Fruit fly (Drosophila melanogaster): ENCODE measurements around the gene Nrg.

The Nrg gene

DNA sequence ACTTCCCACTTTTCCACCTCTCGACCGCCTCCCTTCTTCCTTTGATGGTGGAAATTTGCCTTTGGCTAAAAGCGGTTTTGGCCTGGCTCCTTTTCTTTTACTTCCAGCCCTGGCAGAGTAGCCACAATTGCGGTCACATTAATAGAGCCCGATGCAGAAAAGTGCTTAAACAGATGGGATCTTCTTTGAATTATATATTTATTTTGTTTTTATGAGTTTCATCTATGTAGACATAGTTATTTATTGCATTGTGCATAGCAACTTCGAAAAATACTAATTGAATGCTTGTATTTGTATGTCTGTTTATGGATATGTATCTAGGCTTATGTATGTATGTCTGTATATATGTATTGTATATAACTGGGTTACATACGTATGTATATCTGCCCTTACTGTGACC is 24.8 kb downstream of the Nrg start:
- no peak for TF ChIP-seq ato (GFP tag; IDR thresholded peaks at IDR 0.05; ENCODE audit: partially characterized antibody)
- no peak for TF ChIP-seq zen (tag; optimal IDR thresholded peaks at IDR 0.05)
- no peak for TF ChIP-seq crp (GFP tag; optimal IDR thresholded peaks at IDR 0.05)
- peak; percentile 18; the same call in 1 of the 2 replicates for TF ChIP-seq Adf1 (GFP tag; IDR thresholded peaks at IDR 0.05)
- no peak for TF ChIP-seq CG14860 (GFP tag; IDR thresholded peaks at IDR 0.05; ENCODE audit: partially characterized antibody)
- TF ChIP-seq zf30C (GFP tag; optimal IDR thresholded peaks at IDR 0.05) = no peak
- TF ChIP-seq bbx (GFP tag; IDR thresholded peaks at IDR 0.05; ENCODE audit: partially characterized antibody) = no peak
- no peak for TF ChIP-seq YL-1 (GFP tag; optimal IDR thresholded peaks at IDR 0.05)
- TF ChIP-seq E2f1 (GFP tag; IDR thresholded peaks at IDR 0.05) = peak; percentile 40
- 0 out of 3 replicates have a peak, but pooled peaks have one; percentile 23 for TF ChIP-seq CG3726 (GFP tag; IDR thresholded peaks at IDR 0.05)
- no peak for TF ChIP-seq wek (GFP tag; optimal IDR thresholded peaks at IDR 0.05)
- peak; percentile 61 for TF ChIP-seq caup (GFP tag; optimal IDR thresholded peaks at IDR 0.05; ENCODE audit: severe bottlenecking)
- 0 out of 3 replicates have a peak, but pooled peaks have one; percentile 63 for TF ChIP-seq CG11456 (GFP tag; IDR thresholded peaks at IDR 0.05)
- no peak for TF ChIP-seq pho (GFP tag; optimal IDR thresholded peaks at IDR 0.05)
- peak; percentile 25 for TF ChIP-seq tin (GFP tag; optimal IDR thresholded peaks at IDR 0.05)
- TF ChIP-seq Sox100B (GFP tag; optimal IDR thresholded peaks at IDR 0.05) = peak; percentile 16
- TF ChIP-seq Nf-YA (GFP tag; IDR thresholded peaks at IDR 0.05) = no peak
- no peak for TF ChIP-seq usp (GFP tag; optimal IDR thresholded peaks at IDR 0.05)
- no peak for TF ChIP-seq eyg (GFP tag; optimal IDR thresholded peaks at IDR 0.05)
- TF ChIP-seq grau (tag; optimal IDR thresholded peaks at IDR 0.05) = peak; percentile 76
- TF ChIP-seq Nf-YB (GFP tag; optimal IDR thresholded peaks at IDR 0.05) = peak; percentile 27
- TF ChIP-seq CG6683 (GFP tag; optimal IDR thresholded peaks at IDR 0.05) = peak; percentile 51
- TF ChIP-seq Atf3 (GFP tag; optimal IDR thresholded peaks at IDR 0.05) = no peak
- TF ChIP-seq Ravus (GFP tag; IDR thresholded peaks at IDR 0.05) = no peak
- TF ChIP-seq CG32532 (GFP tag; IDR thresholded peaks at IDR 0.05) = peak; percentile 62
- no peak for TF ChIP-seq ssp (GFP tag; IDR thresholded peaks at IDR 0.05)
- TF ChIP-seq dati (GFP tag; IDR thresholded peaks at IDR 0.05) = no peak
- TF ChIP-seq fd3F (GFP tag; optimal IDR thresholded peaks at IDR 0.05) = peak; percentile 52
- peak; percentile 36 for TF ChIP-seq CG30403 (GFP tag; optimal IDR thresholded peaks at IDR 0.05)
- no peak for TF ChIP-seq Lhr (GFP tag; optimal IDR thresholded peaks at IDR 0.05)
- TF ChIP-seq crc (GFP tag; optimal IDR thresholded peaks at IDR 0.05) = no peak
- peak; percentile 76 for TF ChIP-seq Rfx (GFP tag; IDR thresholded peaks at IDR 0.05)
- no peak for TF ChIP-seq dan (GFP tag; IDR thresholded peaks at IDR 0.05)
- TF ChIP-seq inv (GFP tag; IDR thresholded peaks at IDR 0.05; ENCODE audit: partially characterized antibody) = no peak
- TF ChIP-seq fu2 (GFP tag; optimal IDR thresholded peaks at IDR 0.05) = no peak
- peak; percentile 48; the same call in 1 of the 3 replicates for TF ChIP-seq CG11695 (GFP tag; IDR thresholded peaks at IDR 0.05)
- peak; percentile 6 for TF ChIP-seq CG5180 (GFP tag; optimal IDR thresholded peaks at IDR 0.05)
- TF ChIP-seq Oli (tag; optimal IDR thresholded peaks at IDR 0.05) = peak; percentile 59
- TF ChIP-seq CG14050 (GFP tag; IDR thresholded peaks at IDR 0.05) = peak; percentile 34; the same call in 1 of the 3 replicates
- TF ChIP-seq trem (tag; optimal IDR thresholded peaks at IDR 0.05) = no peak
- TF ChIP-seq BtbVII (GFP tag; optimal IDR thresholded peaks at IDR 0.05) = peak; percentile 65
- no peak for TF ChIP-seq Hmx (GFP tag; optimal IDR thresholded peaks at IDR 0.05)
- no peak for TF ChIP-seq HLHmδ (GFP tag; optimal IDR thresholded peaks at IDR 0.05)
- TF ChIP-seq Ptx1 (GFP tag; IDR thresholded peaks at IDR 0.05) = peak; percentile 53
- TF ChIP-seq CG34422 (GFP tag; IDR thresholded peaks at IDR 0.05) = 0 out of 3 replicates have a peak, but pooled peaks have one; percentile 53
- no peak for TF ChIP-seq ERR (GFP tag; optimal IDR thresholded peaks at IDR 0.05)
- TF ChIP-seq HmgZ (tag; optimal IDR thresholded peaks at IDR 0.05) = no peak
- no peak for TF ChIP-seq gcm2 (GFP tag; optimal IDR thresholded peaks at IDR 0.05)
- TF ChIP-seq Vsx1 (GFP tag; optimal IDR thresholded peaks at IDR 0.05) = no peak
- TF ChIP-seq Sry-β (GFP tag; optimal IDR thresholded peaks at IDR 0.05) = no peak
- no peak for TF ChIP-seq CG14965 (GFP tag; optimal IDR thresholded peaks at IDR 0.05; ENCODE audit: borderline replicate concordance)
